Worm (Caenorhabditis elegans) whole organism, mixed stage, embryonic: Measurements from ENCODE around the gene eef-1G.

Experiments used
- ceh-39 ChIP-seq: fragments of 150-350 bp; optimal IDR thresholded peaks from 2 replicates; lab custom pipeline; 2014; ENCODE audit warnings: missing biosample characterization, missing genetic modification characterization
- ces-1 ChIP-seq: fragments of 150-350 bp; optimal IDR thresholded peaks from 2 replicates; lab custom pipeline; 2014; ENCODE audit warnings: missing biosample characterization, missing genetic modification reagents, missing genetic modification characterization
- nhr-12 ChIP-seq: fragments of 150-350 bp; optimal IDR thresholded peaks from 2 replicates; lab custom pipeline; 2014; ENCODE audit warnings: missing biosample characterization, missing genetic modification characterization

DNA sequence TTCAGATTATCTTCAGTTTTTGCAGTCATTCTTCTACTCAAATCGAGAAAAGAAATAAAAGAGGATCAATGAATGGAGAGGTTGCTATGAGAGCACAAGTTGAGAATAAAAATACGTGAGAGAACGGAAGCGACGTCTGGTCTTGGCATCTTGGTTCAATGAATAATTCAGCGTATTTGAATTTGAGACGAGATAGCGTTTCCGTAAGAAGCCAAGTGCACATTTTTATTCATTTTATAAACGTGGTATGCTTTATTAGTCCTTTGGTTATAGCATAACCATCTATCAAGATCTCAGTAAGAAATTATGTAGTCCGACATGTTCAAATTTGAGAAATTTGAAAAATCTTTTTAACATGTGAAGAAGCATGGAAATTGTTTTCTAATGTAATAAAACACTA, 47.1 kb upstream of the eef-1G start, which contains the start of gene F58B4.2:
- TF ChIP-seq nhr-12 (no peak), ces-1 (no peak), ceh-39 (no peak)
